Fruit fly (Drosophila melanogaster): ENCODE data around the gene CG8292.

Gene CG8292

DNA sequence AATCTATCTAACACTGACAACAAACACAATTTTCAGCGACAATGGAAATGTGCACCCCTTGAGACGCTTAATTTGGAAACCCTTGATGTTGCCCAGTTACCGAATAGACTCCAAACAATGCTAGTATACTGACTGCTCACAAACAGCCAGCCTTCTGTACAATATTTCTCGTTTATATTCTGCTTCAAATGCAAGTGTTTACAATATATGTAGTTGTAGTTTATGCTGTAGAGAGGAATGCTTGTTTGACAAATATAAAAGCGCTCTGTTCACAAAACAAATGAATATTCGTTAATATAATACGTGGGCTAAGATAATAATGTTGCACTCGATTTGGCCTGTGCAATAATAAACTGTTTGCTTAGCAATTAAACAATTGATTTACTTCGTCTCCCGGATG is at the start of gene CG8292:
CG8292 (minus strand) TSS at position 101 of the 400 bp plus-strand sequence.
- no peak for TF ChIP-seq pad (GFP tag; optimal IDR thresholded peaks at IDR 0.05)
- TF ChIP-seq CG12768 (GFP tag; optimal IDR thresholded peaks at IDR 0.05) = no peak
- no peak for TF ChIP-seq Mnt (GFP tag; optimal IDR thresholded peaks at IDR 0.05)
- TF ChIP-seq CG7045 (GFP tag; optimal IDR thresholded peaks at IDR 0.05) = no peak
- no peak for TF ChIP-seq toe (GFP tag; optimal IDR thresholded peaks at IDR 0.05)
- TF ChIP-seq CG11617 (GFP tag; optimal IDR thresholded peaks at IDR 0.05) = no peak
- TF ChIP-seq Crg-1 (GFP tag; optimal IDR thresholded peaks at IDR 0.05) = no peak
- TF ChIP-seq Hr96 (GFP tag; optimal IDR thresholded peaks at IDR 0.05) = no peak
- TF ChIP-seq CG1620 (GFP tag; optimal IDR thresholded peaks at IDR 0.05) = no peak
- TF ChIP-seq CG14711 (tag; optimal IDR thresholded peaks at IDR 0.05) = no peak
- TF ChIP-seq ovo (GFP tag; optimal IDR thresholded peaks at IDR 0.05) = no peak

DNA sequence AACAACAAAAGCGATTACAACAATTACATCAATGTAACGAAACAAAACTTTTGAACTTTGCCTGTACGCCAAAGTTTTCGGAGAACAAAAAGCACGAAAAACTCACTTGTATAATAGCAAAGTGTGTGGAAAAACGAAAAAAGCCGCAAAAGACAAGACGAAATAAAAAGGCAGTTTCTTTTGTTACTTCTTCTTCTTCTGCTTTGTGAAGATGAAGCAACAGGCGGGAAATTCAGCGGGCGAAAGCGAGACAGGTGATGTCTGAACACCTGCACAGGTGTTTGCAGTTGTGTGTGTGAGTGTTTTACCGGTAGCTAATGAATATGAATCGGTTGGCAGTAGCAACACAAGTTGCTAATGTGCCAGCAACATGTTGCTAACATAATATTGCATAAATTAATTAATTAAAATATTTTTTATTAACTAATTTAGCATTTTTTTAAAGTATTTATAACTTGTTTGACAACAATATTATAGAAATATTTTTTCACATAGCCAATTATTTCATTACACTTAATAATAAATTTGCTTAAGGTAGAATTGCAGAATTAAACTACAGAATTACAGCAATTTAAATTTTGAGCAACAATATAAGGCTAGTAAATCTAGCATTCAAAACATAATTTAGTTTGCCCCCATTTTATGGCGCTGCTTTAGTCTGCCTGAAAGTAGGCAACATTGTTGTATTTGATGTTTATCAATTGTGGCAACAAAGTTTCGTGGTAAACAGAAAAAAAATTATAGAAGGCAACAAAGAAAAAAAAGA is 49.0 kb upstream of the CG8292 start:
- peak; percentile 36 for TF ChIP-seq kay (GFP tag; ENCODE audit: borderline replicate concordance)
- TF ChIP-seq CG11617 (GFP tag; optimal IDR thresholded peaks at IDR 0.05) = no peak

DNA sequence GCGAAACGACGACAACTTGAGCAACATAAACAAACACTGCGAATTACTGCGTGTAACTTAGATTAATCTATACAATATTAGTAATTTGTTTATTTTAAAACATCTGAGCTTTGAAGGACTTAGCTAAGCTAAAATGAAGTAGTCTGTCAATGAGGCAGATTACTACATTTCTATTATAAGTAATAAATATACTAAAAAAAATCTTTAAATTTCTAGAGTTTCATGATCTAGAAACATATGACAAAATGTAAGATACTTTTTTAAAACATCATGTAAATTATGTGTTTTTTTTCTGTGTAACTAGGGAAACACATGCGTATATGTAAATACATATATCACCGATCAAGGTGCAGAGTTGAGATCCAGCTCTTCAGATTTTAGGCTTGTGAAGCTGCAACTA is 48.3 kb upstream of the CG8292 start:
- TF ChIP-seq CG12768 (GFP tag; optimal IDR thresholded peaks at IDR 0.05) = no peak
- no peak for TF ChIP-seq Mnt (GFP tag; optimal IDR thresholded peaks at IDR 0.05)
- TF ChIP-seq CG1620 (GFP tag; optimal IDR thresholded peaks at IDR 0.05) = no peak
- no peak for TF ChIP-seq Clk (GFP tag; optimal IDR thresholded peaks at IDR 0.05)
- no peak for TF ChIP-seq kay (GFP tag; ENCODE audit: borderline replicate concordance)
- no peak for TF ChIP-seq CG7101 (tag; optimal IDR thresholded peaks at IDR 0.05)
- no peak for TF ChIP-seq CG11617 (GFP tag; optimal IDR thresholded peaks at IDR 0.05)
- no peak for TF ChIP-seq ovo (GFP tag; optimal IDR thresholded peaks at IDR 0.05)
- no peak for TF ChIP-seq CG5204 (GFP tag; optimal IDR thresholded peaks at IDR 0.05)
- no peak for TF ChIP-seq pad (GFP tag; optimal IDR thresholded peaks at IDR 0.05)
- TF ChIP-seq CG33017 (tag; optimal IDR thresholded peaks at IDR 0.05) = no peak
- TF ChIP-seq CG7045 (GFP tag; optimal IDR thresholded peaks at IDR 0.05) = no peak

DNA sequence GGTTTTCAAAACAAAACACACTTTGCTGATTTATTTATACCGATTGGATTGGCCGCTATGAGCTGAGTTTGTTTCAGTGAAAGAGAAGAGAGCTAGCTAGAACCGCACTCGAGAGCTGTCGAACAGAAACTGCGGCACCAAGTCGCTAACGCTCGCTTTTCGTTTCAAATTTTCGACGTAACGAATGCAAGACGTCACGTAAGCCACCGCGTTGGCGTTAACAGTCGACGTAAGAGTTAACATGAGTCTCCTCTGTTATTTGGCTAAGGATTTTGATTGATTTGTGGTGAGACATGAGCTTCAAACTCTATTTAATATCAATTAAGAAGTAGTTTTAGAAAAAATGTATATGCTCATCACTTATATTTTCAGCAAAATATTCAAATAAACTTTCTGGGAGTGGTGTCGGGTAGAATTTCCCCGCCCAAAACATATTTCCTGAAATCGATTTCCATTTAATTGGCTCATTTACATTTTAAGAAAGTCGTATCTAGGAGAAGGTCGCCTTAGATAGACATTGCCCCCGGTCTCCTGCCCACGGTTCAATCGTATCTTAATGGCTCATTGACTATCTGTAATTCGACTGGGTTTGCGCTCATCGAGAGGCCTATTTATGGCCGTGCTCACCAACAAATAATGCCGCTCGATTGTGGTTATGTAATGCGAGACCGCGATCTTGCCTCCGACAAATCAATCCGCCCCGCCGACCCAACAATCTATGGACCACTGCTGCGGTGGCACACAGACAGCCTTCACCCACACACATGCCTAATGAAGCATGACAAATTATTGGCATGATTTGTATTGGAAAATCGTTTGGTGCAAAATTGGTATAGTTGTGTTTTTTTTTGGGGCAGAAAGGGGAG is 39.8 kb upstream of the CG8292 start, which contains the start of gene CG8086:
CG8086 (minus strand) TSS at position 102 of the 866 bp plus-strand sequence.
- TF ChIP-seq pad (GFP tag; optimal IDR thresholded peaks at IDR 0.05) (no peak), bab1 (GFP tag; optimal IDR thresholded peaks at IDR 0.05) (no peak), CG11617 (GFP tag; optimal IDR thresholded peaks at IDR 0.05) (no peak), CG1620 (GFP tag; optimal IDR thresholded peaks at IDR 0.05) (no peak), toe (GFP tag; optimal IDR thresholded peaks at IDR 0.05) (no peak), Clk (GFP tag; optimal IDR thresholded peaks at IDR 0.05) (no peak), tj (GFP tag; optimal IDR thresholded peaks at IDR 0.05) (no peak), CG5204 (GFP tag; optimal IDR thresholded peaks at IDR 0.05) (no peak), Crg-1 (GFP tag; optimal IDR thresholded peaks at IDR 0.05) (no peak)

DNA sequence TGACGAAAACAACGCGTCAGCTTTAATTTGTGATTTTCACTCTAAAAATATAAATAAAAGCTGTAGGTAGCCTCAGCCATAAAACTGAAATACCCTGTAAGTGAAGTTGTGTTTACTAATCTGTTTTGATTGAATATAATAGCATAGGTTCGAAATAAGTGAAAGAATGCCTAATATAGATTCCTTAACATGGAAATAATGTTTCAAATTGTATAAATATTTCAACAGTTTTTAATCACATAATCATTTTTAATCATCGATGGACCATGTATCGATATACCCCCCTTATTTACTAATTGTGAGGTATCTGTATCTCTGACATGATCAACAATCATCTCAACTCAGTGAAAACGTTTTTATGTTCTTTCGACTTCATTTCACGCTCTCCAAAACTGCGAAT is 37.6 kb upstream of the CG8292 start:
- TF ChIP-seq CG1620 (GFP tag; optimal IDR thresholded peaks at IDR 0.05) = no peak
- peak; percentile 53 for TF ChIP-seq CG33017 (tag; optimal IDR thresholded peaks at IDR 0.05)
- TF ChIP-seq bab1 (GFP tag; optimal IDR thresholded peaks at IDR 0.05) = no peak
- TF ChIP-seq ovo (GFP tag; optimal IDR thresholded peaks at IDR 0.05) = no peak
- TF ChIP-seq CG7101 (tag; optimal IDR thresholded peaks at IDR 0.05) = peak; percentile 15
- TF ChIP-seq CG11617 (GFP tag; optimal IDR thresholded peaks at IDR 0.05) = no peak
- peak; percentile 5 for TF ChIP-seq CG14711 (tag; optimal IDR thresholded peaks at IDR 0.05)
- no peak for TF ChIP-seq pad (GFP tag; optimal IDR thresholded peaks at IDR 0.05)

DNA sequence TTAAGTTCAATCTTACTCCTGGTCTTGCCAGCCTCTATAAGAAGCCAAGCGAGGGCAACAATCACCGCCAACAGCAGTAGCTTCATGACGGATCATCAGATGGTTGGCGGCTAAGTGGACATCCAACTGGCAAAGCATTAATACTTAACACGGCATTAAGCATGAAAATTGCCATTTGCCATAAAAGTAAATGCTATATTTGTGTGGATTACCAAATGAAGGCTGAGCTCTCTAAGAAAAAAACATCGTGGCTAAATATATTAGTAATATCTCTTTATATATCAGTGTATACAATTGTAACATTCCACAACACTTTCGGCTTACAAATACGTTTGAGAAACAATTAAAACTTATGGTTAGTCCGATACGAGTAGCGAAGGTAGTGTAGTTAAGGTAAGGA is 26.1 kb upstream of the CG8292 start, which contains the start of gene CG43057:
CG43057 (minus strand) TSS at position 101 of the 400 bp plus-strand sequence.
- TF ChIP-seq CG7045 (GFP tag; optimal IDR thresholded peaks at IDR 0.05) (no peak), CG14711 (tag; optimal IDR thresholded peaks at IDR 0.05) (no peak), ovo (GFP tag; optimal IDR thresholded peaks at IDR 0.05) (no peak), bab1 (GFP tag; optimal IDR thresholded peaks at IDR 0.05) (no peak), CG1620 (GFP tag; optimal IDR thresholded peaks at IDR 0.05) (no peak), Hr96 (GFP tag; optimal IDR thresholded peaks at IDR 0.05) (no peak), Crg-1 (GFP tag; optimal IDR thresholded peaks at IDR 0.05) (no peak), CG12768 (GFP tag; optimal IDR thresholded peaks at IDR 0.05) (no peak), cic (GFP tag; optimal IDR thresholded peaks at IDR 0.05) (no peak), pad (GFP tag; optimal IDR thresholded peaks at IDR 0.05) (no peak)

DNA sequence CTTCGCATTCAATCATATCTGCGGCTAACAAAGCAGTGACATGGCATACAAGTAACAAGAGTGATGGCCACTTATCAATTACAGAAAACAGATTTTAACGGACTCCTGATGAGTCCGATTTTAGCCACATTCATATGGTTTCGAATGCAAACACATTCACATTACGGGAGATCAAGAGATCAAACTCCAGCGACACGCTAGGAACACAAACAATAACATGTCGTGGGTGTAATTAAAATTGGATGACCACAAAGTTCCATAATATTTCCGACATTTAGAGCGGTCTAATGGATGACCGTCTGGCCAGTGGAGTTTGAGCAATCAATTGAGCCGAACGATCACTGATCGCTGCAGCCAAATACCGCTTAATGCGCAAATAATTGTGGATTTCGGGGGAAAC is 24.4 kb upstream of the CG8292 start, which contains the start of gene CG14277:
CG14277 (plus strand) TSS at position 301 of the 400 bp plus-strand sequence.
- TF ChIP-seq toe (GFP tag; optimal IDR thresholded peaks at IDR 0.05) (no peak), CG14711 (tag; optimal IDR thresholded peaks at IDR 0.05) (no peak), Hr96 (GFP tag; optimal IDR thresholded peaks at IDR 0.05) (no peak), tj (GFP tag; optimal IDR thresholded peaks at IDR 0.05) (no peak), kay (GFP tag; ENCODE audit: borderline replicate concordance) (no peak), CG33017 (tag; optimal IDR thresholded peaks at IDR 0.05) (no peak), Crg-1 (GFP tag; optimal IDR thresholded peaks at IDR 0.05) (no peak), pad (GFP tag; optimal IDR thresholded peaks at IDR 0.05) (no peak), cic (GFP tag; optimal IDR thresholded peaks at IDR 0.05) (no peak), CG11617 (GFP tag; optimal IDR thresholded peaks at IDR 0.05) (no peak), Mnt (GFP tag; optimal IDR thresholded peaks at IDR 0.05) (no peak), bab1 (GFP tag; optimal IDR thresholded peaks at IDR 0.05) (no peak), CG1620 (GFP tag; optimal IDR thresholded peaks at IDR 0.05) (no peak), Clk (GFP tag; optimal IDR thresholded peaks at IDR 0.05) (no peak), CG7101 (tag; optimal IDR thresholded peaks at IDR 0.05) (no peak)

All from whole organism, adult.